Worm (Caenorhabditis elegans) whole organism, L4 larva: ENCODE data around the gene Y48A6B.14.

Experiments used
- D1046.2 ChIP-seq: fragments of 200-800 bp; sonication (Bioruptor generic); IDR thresholded peaks from 2 replicates; pipeline ENCODE4 v1.3.6; 2022; ENCODE audit warnings: missing genetic modification characterization, missing compliant biosample characterization
- R02D3.7 ChIP-seq: fragments of 150-350 bp; sonication (generic microtip); optimal IDR thresholded peaks from 3 replicates; lab custom pipeline; 2014; ENCODE audit warnings: missing biosample characterization, missing genetic modification characterization
- T20F7.1 ChIP-seq: fragments of 200-800 bp; sonication (Bioruptor generic); optimal IDR thresholded peaks from 2 replicates; lab custom pipeline; 2018; ENCODE audit warnings: mild to moderate bottlenecking, missing genetic modification characterization, missing compliant biosample characterization
- Y5F2A.4 ChIP-seq: fragments of 200-800 bp; sonication (Bioruptor generic); optimal IDR thresholded peaks from 2 replicates; lab custom pipeline; 2018; ENCODE audit warnings: mild to moderate bottlenecking, missing genetic modification characterization, missing compliant biosample characterization
- Y75B8A.6 ChIP-seq: fragments of 200-800 bp; sonication (Bioruptor generic); IDR thresholded peaks from 2 replicates; pipeline ENCODE4 v1.3.6; 2022; ENCODE audit warnings: missing genetic modification reagents, missing genetic modification characterization, missing compliant biosample characterization
- aha-1 ChIP-seq: fragments of 150-350 bp; peaks from one replicate; lab custom pipeline; 2014; ENCODE audit warnings: missing biosample characterization, missing genetic modification characterization
- ama-1 ChIP-seq: fragments of 150-350 bp; optimal IDR thresholded peaks from 2 replicates; lab custom pipeline; 2014; ENCODE audit warnings: inconsistent platforms, mixed read lengths
- arid-1 ChIP-seq: fragments of 200-800 bp; sonication (Bioruptor generic); conservative IDR thresholded peaks from 2 replicates; pipeline ENCODE4 v1.3.6; 2022; ENCODE audit warnings: missing genetic modification reagents, missing genetic modification characterization, missing compliant biosample characterization
- ceh-20 ChIP-seq: fragments of 200-800 bp; sonication (Bioruptor generic); IDR thresholded peaks from 2 replicates; pipeline ENCODE4 v1.3.6; 2022; ENCODE audit warnings: missing genetic modification reagents, missing genetic modification characterization, missing compliant biosample characterization
- ceh-28 ChIP-seq: fragments of 150-350 bp; optimal IDR thresholded peaks from 2 replicates; lab custom pipeline; 2014; ENCODE audit warnings: missing biosample characterization, missing genetic modification reagents, missing genetic modification characterization
- ceh-82 ChIP-seq: sonication (generic microtip); optimal IDR thresholded peaks from 2 replicates; lab custom pipeline; 2017; ENCODE audit warnings: missing biosample characterization, missing genetic modification characterization
- ctbp-1 ChIP-seq: fragments of 200-800 bp; sonication (Bioruptor generic); IDR thresholded peaks from 2 replicates; pipeline ENCODE4 v1.3.6; 2022; ENCODE audit warnings: missing genetic modification reagents, missing genetic modification characterization, missing compliant biosample characterization
- daf-16 ChIP-seq, 3 experiments: sonication (generic microtip); optimal IDR thresholded peaks; 2 replicates each; lab custom pipeline; 2016 to 2017; ENCODE audit warnings: missing genetic modification characterization in 3 of 3, missing genetic modification reagents in 3 of 3, mild to moderate bottlenecking in 2 of 3, missing compliant biosample characterization in 2 of 3, missing biosample characterization in 1 of 3, moderate library complexity in 1 of 3
- daf-8 ChIP-seq: fragments of 200-800 bp; sonication (Bioruptor generic); IDR thresholded peaks from 2 replicates; pipeline ENCODE4 v1.3.6; 2022; ENCODE audit warnings: missing genetic modification characterization, missing compliant biosample characterization
- dpl-1 ChIP-seq: fragments of 150-350 bp; optimal IDR thresholded peaks from 2 replicates; lab custom pipeline; 2014; ENCODE audit warnings: missing biosample characterization, missing genetic modification reagents, missing genetic modification characterization
- dve-1 ChIP-seq: sonication (generic microtip); optimal IDR thresholded peaks from 2 replicates; lab custom pipeline; 2017; ENCODE audit warnings: antibody characterized with exemption, mild to moderate bottlenecking, missing genetic modification characterization, missing compliant biosample characterization; ENCODE audit not compliant: insufficient read depth
- egl-43 ChIP-seq: fragments of 200-800 bp; sonication (Bioruptor generic); IDR thresholded peaks from 2 replicates; pipeline ENCODE4 v1.3.6; 2022; ENCODE audit warnings: missing genetic modification reagents, missing genetic modification characterization, missing compliant biosample characterization
- fkh-10 ChIP-seq: fragments of 150-350 bp; optimal IDR thresholded peaks from 2 replicates; lab custom pipeline; 2014; ENCODE audit warnings: missing biosample characterization, missing genetic modification reagents, missing genetic modification characterization
- fos-1 ChIP-seq: fragments of 150-350 bp; optimal IDR thresholded peaks from 2 replicates; lab custom pipeline; 2014; ENCODE audit warnings: missing biosample characterization, missing genetic modification characterization
- hlh-11 ChIP-seq: fragments of 200-800 bp; sonication (Bioruptor generic); optimal IDR thresholded peaks from 2 replicates; lab custom pipeline; 2018; ENCODE audit warnings: mild to moderate bottlenecking, missing genetic modification characterization, missing compliant biosample characterization
- lin-1 ChIP-seq: fragments of 200-800 bp; sonication (Bioruptor generic); IDR thresholded peaks from 2 replicates; pipeline ENCODE4 v1.3.6; 2022; ENCODE audit warnings: missing genetic modification reagents, missing genetic modification characterization, missing compliant biosample characterization
- lin-38 ChIP-seq: fragments of 200-800 bp; sonication (Bioruptor generic); IDR thresholded peaks from 2 replicates; pipeline ENCODE4 v1.3.6; 2022; ENCODE audit warnings: missing genetic modification reagents, missing genetic modification characterization, missing compliant biosample characterization
- madf-9 ChIP-seq: fragments of 200-800 bp; sonication (Bioruptor generic); conservative IDR thresholded peaks from 2 replicates; pipeline ENCODE4 v1.3.6; 2022; ENCODE audit warnings: missing genetic modification reagents, missing genetic modification characterization, missing compliant biosample characterization
- mdl-1 ChIP-seq, 2 experiments: fragments of 150-350 bp in 1 of 2; sonication (generic microtip) in 1 of 2; optimal IDR thresholded peaks; 2 replicates each; lab custom pipeline; 2014 to 2017; ENCODE audit warnings: missing biosample characterization in 2 of 2, missing genetic modification characterization in 2 of 2
- mxl-2 ChIP-seq: fragments of 200-800 bp; sonication (Bioruptor generic); conservative IDR thresholded peaks from 2 replicates; pipeline ENCODE4 v1.3.6; 2022; ENCODE audit warnings: missing genetic modification reagents, missing genetic modification characterization, missing compliant biosample characterization
- mxl-3 ChIP-seq: fragments of 200-800 bp; sonication (Bioruptor generic); optimal IDR thresholded peaks from 2 replicates; lab custom pipeline; 2018; ENCODE audit warnings: mild to moderate bottlenecking, missing genetic modification characterization, missing compliant biosample characterization
- nhr-102 ChIP-seq: sonication (generic microtip); optimal IDR thresholded peaks from 2 replicates; lab custom pipeline; 2016; ENCODE audit warnings: mild to moderate bottlenecking, missing genetic modification characterization, moderate library complexity, missing compliant biosample characterization
- nhr-111 ChIP-seq: fragments of 200-800 bp; sonication (Bioruptor generic); optimal IDR thresholded peaks from 2 replicates; lab custom pipeline; 2018; ENCODE audit warnings: mild to moderate bottlenecking, missing genetic modification characterization, missing compliant biosample characterization
- nhr-25 ChIP-seq: sonication (generic microtip); optimal IDR thresholded peaks from 2 replicates; lab custom pipeline; 2017; ENCODE audit warnings: missing genetic modification characterization, mild to moderate bottlenecking, missing compliant biosample characterization, antibody characterized with exemption, moderate library complexity, borderline replicate concordance; ENCODE audit not compliant: insufficient read depth
- nhr-48 ChIP-seq: sonication (generic microtip); optimal IDR thresholded peaks from 2 replicates; lab custom pipeline; 2016; ENCODE audit warnings: mild to moderate bottlenecking, missing genetic modification characterization, missing compliant biosample characterization
- nhr-6 ChIP-seq: fragments of 150-350 bp; optimal IDR thresholded peaks from 2 replicates; lab custom pipeline; 2014; ENCODE audit warnings: missing biosample characterization, missing genetic modification characterization
- nhr-76 ChIP-seq: fragments of 150-350 bp; optimal IDR thresholded peaks from 2 replicates; lab custom pipeline; 2014; ENCODE audit warnings: missing biosample characterization, missing genetic modification characterization
- php-3 ChIP-seq: fragments of 200-800 bp; sonication (Bioruptor generic); IDR thresholded peaks from 2 replicates; pipeline ENCODE4 v1.3.6; 2022; ENCODE audit warnings: missing genetic modification reagents, missing genetic modification characterization, missing compliant biosample characterization
- sdz-12 ChIP-seq: fragments of 200-800 bp; sonication (Bioruptor generic); optimal IDR thresholded peaks from 2 replicates; lab custom pipeline; 2018; ENCODE audit warnings: mild to moderate bottlenecking, missing genetic modification characterization, missing compliant biosample characterization
- skn-1 ChIP-seq: fragments of 150-350 bp; optimal IDR thresholded peaks from 2 replicates; lab custom pipeline; 2014; ENCODE audit warnings: missing biosample characterization, missing genetic modification characterization
- snpc-4 ChIP-seq: fragments of 150-350 bp; optimal IDR thresholded peaks from 2 replicates; lab custom pipeline; 2014; ENCODE audit warnings: missing biosample characterization, missing genetic modification characterization
- spr-1 ChIP-seq: sonication (generic microtip); optimal IDR thresholded peaks from 2 replicates; lab custom pipeline; 2016; ENCODE audit warnings: mild to moderate bottlenecking, missing genetic modification characterization, missing compliant biosample characterization
- unc-130 ChIP-seq: sonication (generic microtip); optimal IDR thresholded peaks from 2 replicates; lab custom pipeline; 2016; ENCODE audit warnings: missing genetic modification reagents, missing genetic modification characterization, missing compliant biosample characterization
- unc-62 ChIP-seq, 3 experiments: fragments of 150-350 bp in 1 of 3; sonication (generic microtip); optimal IDR thresholded peaks in 2 of 3; peaks in 1 of 3; 1 replicate in 1 of 3; 2 replicates in 2 of 3; lab custom pipeline; 2014 to 2017; ENCODE audit warnings: missing biosample characterization in 3 of 3, missing genetic modification characterization in 3 of 3, missing genetic modification reagents in 3 of 3, missing genotype in 1 of 3
- vab-7 ChIP-seq: fragments of 200-800 bp; sonication (Bioruptor generic); IDR thresholded peaks from 2 replicates; pipeline ENCODE4 v1.3.6; 2022; ENCODE audit warnings: missing genetic modification reagents, missing genetic modification characterization, missing compliant biosample characterization
- zag-1 ChIP-seq: fragments of 150-350 bp; optimal IDR thresholded peaks from 2 replicates; lab custom pipeline; 2014; ENCODE audit warnings: missing biosample characterization, missing genetic modification characterization

Gene Y48A6B.14

DNA sequence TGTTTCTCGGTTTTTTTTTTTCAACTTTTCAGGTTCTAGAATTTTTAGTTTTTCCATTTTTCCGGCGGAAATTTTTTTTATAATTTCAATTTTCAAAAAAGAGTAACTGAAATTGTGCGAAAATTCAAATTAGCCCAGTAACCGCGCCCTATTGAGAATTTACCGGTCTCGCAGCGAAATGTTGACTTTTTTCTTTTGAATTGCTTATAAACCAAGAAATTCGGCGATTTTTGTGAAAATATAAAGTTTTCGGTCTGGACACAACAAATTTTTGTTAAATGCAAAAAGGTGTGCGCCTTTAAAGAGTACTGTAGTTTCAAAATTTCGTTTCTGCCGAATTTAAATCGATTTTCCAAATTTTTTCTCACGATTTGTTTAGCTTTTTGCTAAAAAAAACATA lies 20.8 kb upstream of the Y48A6B.14 start:
- peak; percentile 52 for TF ChIP-seq lin-38 (GFP tag; lab: Robert Waterston, UW)
- no peak for TF ChIP-seq ama-1 (lab: Kevin White, UChicago)

DNA sequence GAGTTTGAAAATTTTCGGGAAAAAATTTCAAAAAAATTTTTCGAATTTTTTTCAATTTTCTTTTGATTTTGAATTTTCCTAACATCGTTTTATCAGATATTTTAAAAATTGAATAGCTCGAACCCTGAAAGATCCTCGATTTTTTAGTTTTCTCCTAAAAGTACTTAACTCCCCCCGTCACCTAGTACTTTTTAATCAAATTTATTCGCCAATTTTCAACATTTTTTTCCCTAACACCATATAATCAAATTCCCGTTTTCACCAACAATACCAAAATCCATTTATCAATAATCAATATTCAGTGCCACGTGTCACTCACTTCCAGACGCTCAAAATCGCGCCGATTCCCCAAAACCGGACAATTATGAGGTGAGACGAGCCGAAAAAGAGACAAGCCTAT lies 19.1 kb upstream of the Y48A6B.14 start, which contains the start of gene kvs-4:
Gene kvs-4 (plus strand): TSS at position 301 of the 400 bp plus-strand sequence.
- TF ChIP-seq vab-7 (GFP tag; lab: Robert Waterston, UW), result no peak
- TF ChIP-seq ceh-82 (tag; lab: Kevin White, UChicago), result no peak

DNA sequence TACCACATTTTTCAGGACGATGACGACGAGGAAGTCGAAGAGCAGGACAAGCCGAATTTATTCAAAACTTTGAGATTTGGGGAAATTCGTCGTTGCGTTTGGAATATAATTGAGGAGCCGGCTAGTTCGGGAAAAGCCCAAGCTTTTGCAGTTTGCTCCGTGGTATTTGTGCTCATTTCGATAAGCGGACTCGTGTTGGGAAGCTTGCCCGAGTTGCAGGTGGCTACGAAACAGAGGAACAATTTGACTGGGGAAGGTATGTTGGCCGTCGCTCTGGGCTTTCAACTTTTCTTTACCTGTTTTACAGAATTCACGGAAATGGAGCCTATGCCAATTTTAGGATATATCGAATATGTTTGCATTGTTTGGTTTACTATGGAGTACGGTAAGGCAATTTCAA lies 9.1 kb upstream of the Y48A6B.14 start:
- TF ChIP-seq aha-1 (peak; percentile 51), nhr-6 (tag; lab: Kevin White, UChicago) (no peak), nhr-76 (tag; lab: Kevin White, UChicago) (no peak), hlh-11 (tag; lab: Kevin White, UChicago) (no peak), nhr-48 (tag; lab: Kevin White, UChicago) (no peak)

DNA sequence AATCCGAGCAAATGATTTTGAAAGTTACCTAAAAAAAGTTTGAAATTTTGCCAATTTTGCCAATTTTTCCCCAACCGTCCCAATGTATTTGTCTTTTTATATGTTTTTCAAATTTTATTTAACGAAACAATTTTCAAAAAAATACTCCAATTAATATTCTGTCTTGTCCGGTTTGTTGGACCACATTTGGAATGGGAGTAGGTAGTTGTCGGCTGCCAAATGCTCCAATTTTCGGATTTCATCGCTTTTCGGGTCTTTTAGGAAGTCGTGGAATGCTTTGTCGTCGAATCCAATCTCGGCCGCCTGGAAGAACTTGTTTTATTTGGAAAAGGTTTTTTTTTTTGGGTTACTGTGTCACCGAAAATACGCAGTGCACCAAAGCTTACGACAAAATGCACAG lies 6.3 kb upstream of the Y48A6B.14 start:
- TF ChIP-seq aha-1 (peak; percentile 63), D1046.2 (GFP tag; lab: Robert Waterston, UW) (no peak), unc-62 (GFP tag; optimal IDR thresholded peaks at IDR 0.05 in 1 of 2; lab: Kevin White, UChicago) (peak in 1 of 2 experiments; percentile 61), unc-62 (tag; optimal IDR thresholded peaks at IDR 0.05; lab: Kevin White, UChicago) (no peak), ceh-20 (GFP tag; lab: Robert Waterston, UW) (no peak), mxl-2 (GFP tag; lab: Robert Waterston, UW) (no peak)

DNA sequence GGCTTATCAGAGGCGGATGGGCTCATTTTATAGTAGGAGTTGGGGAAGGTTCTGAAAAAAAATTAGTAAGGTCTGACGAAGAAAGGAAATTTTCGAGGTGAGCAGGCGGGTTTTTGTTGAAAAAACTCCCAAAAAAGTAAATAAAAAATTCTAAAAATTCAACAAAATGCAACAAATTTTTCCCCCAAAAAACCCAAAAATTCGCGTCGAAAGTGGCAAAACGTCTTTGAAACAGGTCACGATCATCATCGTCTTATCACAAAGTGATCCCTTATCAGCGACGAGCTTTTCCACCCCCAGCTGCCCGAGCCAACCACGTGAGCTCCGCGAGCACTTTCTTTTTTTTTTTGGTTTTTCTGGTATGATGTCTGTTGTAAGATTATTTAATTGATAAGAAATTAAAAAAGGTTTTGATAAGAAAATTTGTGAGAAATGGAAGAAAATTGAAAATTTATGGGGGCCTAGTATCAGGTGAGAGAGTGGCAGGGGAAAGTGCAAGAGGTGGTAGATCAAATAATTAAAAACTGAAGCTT lies 4.8 kb upstream of the Y48A6B.14 start, which contains the start of gene Y48A6B.7:
Gene Y48A6B.7 (minus strand): TSS at position 51 of the 533 bp plus-strand sequence.
- TF ChIP-seq daf-8 (no peak), D1046.2 (GFP tag; lab: Robert Waterston, UW) (no peak), madf-9 (GFP tag; lab: Robert Waterston, UW) (no peak), daf-16 (GFP tag; optimal IDR thresholded peaks at IDR 0.05; lab: Kevin White, UChicago) (peak in 1 of 2 experiments; percentile 12), daf-16 (tag; optimal IDR thresholded peaks at IDR 0.05; lab: Kevin White, UChicago) (peak; percentile 83), snpc-4 (no peak), T20F7.1 (no peak), php-3 (GFP tag; lab: Robert Waterston, UW) (peak; percentile 81), ceh-20 (GFP tag; lab: Robert Waterston, UW) (no peak), Y5F2A.4 (GFP tag; lab: Kevin White, UChicago) (no peak), lin-1 (GFP tag; lab: Robert Waterston, UW) (peak; percentile 89), fos-1 (no peak), lin-38 (GFP tag; lab: Robert Waterston, UW) (peak; percentile 38; the same call in 1 of the 2 replicates), fkh-10 (GFP tag; lab: Kevin White, UChicago) (no peak), sdz-12 (GFP tag; lab: Kevin White, UChicago) (no peak), spr-1 (tag; lab: Kevin White, UChicago) (no peak), R02D3.7 (tag; lab: Kevin White, UChicago) (no peak), mdl-1 (tag; optimal IDR thresholded peaks at IDR 0.05; lab: Kevin White, UChicago) (peak in 1 of 2 experiments; percentile 67), nhr-25 (no peak), mxl-3 (no peak), nhr-111 (GFP tag; lab: Kevin White, UChicago) (no peak), dve-1 (tag; lab: Kevin White, UChicago) (peak; percentile 99), unc-130 (GFP tag; lab: Kevin White, UChicago) (no peak), Y75B8A.6 (GFP tag; lab: Robert Waterston, UW) (no peak), arid-1 (no peak), ceh-28 (no peak), nhr-102 (tag; lab: Kevin White, UChicago) (peak; percentile 53), ctbp-1 (no peak), nhr-6 (tag; lab: Kevin White, UChicago) (no peak), skn-1 (tag; lab: Kevin White, UChicago) (no peak), egl-43 (GFP tag; lab: Robert Waterston, UW) (no peak), zag-1 (tag; lab: Kevin White, UChicago) (no peak), mxl-2 (GFP tag; lab: Robert Waterston, UW) (peak; percentile 65; the same call in 1 of the 2 replicates), dpl-1 (no peak)
